Worm (Caenorhabditis elegans) whole organism, L3 larva: ENCODE results near the gene F44F4.9.

Experiments
- ZK546.5 ChIP-seq: sonication (generic microtip); optimal IDR thresholded peaks from 2 replicates; lab custom pipeline; 2017; ENCODE audit warnings: missing biosample characterization, missing genetic modification characterization
- eor-1 ChIP-seq, 2 experiments: fragments of 150-350 bp; optimal IDR thresholded peaks; 2 replicates each; lab custom pipeline; 2014 to 2018; ENCODE audit warnings: missing biosample characterization in 2 of 2, missing genetic modification characterization in 2 of 2
- fkh-2 ChIP-seq: fragments of 150-350 bp; optimal IDR thresholded peaks from 2 replicates; lab custom pipeline; 2014; ENCODE audit warnings: missing biosample characterization, missing genetic modification reagents, missing genetic modification characterization
- lin-15B ChIP-seq: fragments of 150-350 bp; optimal IDR thresholded peaks from 2 replicates; lab custom pipeline; 2014; ENCODE audit warnings: missing biosample characterization, missing genetic modification characterization
- lin-39 ChIP-seq: fragments of 150-350 bp; optimal IDR thresholded peaks from 2 replicates; lab custom pipeline; 2018; ENCODE audit warnings: missing biosample characterization, missing genetic modification reagents, missing genetic modification characterization
- sea-2 ChIP-seq: fragments of 150-350 bp; sonication (generic microtip); optimal IDR thresholded peaks from 4 replicates; lab custom pipeline; 2014; ENCODE audit warnings: missing biosample characterization, missing genetic modification reagents, missing genetic modification characterization
- tbx-2 ChIP-seq: sonication (generic microtip); optimal IDR thresholded peaks from 2 replicates; lab custom pipeline; 2016; ENCODE audit warnings: mild to moderate bottlenecking, missing genetic modification characterization, missing compliant biosample characterization
- unc-39 ChIP-seq: sonication (generic microtip); optimal IDR thresholded peaks from 4 replicates; lab custom pipeline; 2017; ENCODE audit warnings: missing biosample characterization, missing genetic modification characterization
- ztf-11 ChIP-seq: fragments of 150-350 bp; optimal IDR thresholded peaks from 2 replicates; lab custom pipeline; 2014; ENCODE audit warnings: missing biosample characterization, missing genetic modification characterization

DNA sequence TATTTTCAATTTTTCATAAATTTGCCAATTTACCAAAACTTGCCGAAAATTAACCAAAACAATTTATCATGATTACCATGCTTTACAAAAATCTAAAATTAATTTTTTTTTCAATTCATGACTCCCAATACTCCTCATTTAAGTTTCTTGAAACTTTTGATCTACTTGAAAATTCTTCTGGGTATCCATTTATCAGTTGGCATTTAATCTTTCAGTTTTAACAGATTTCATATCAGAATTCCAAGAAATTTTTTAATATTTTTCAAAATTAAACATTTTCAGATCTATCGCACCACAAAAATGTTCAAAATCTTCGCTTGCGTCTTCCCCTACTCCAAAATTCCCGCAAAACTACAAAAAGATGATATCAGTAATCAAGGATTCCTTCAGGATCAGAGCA, 8.3 kb upstream of the F44F4.9 start, which contains the start of gene Y19D2B.2:
- TF ChIP-seq lin-39 (tag; lab: Kevin White, UChicago) (no peak), fkh-2 (tag; lab: Kevin White, UChicago) (no peak), sea-2 (no peak), ZK546.5 (tag; lab: Kevin White, UChicago) (no peak), lin-15B (tag; lab: Kevin White, UChicago) (no peak), eor-1 (tag; optimal IDR thresholded peaks at IDR 0.05; lab: Kevin White, UChicago) (no peak), ztf-11 (tag; lab: Kevin White, UChicago) (no peak), unc-39 (tag; lab: Kevin White, UChicago) (no peak), tbx-2 (tag; lab: Kevin White, UChicago) (no peak)
